Worm (Caenorhabditis elegans) whole organism, early embryonic: ENCODE data around the gene dnbp-1.

ENCODE experiments used
- B0310.2 ChIP-seq: sonication (generic microtip); optimal IDR thresholded peaks from 2 replicates; lab custom pipeline; 2016; ENCODE audit warnings: mild to moderate bottlenecking, missing genetic modification characterization, missing compliant biosample characterization
- F13C5.2 ChIP-seq: sonication (generic microtip); optimal IDR thresholded peaks from 2 replicates; lab custom pipeline; 2017; ENCODE audit warnings: mild to moderate bottlenecking, missing genetic modification characterization, inconsistent platforms, missing compliant biosample characterization
- aly-1 ChIP-seq: sonication (generic microtip); optimal IDR thresholded peaks from 2 replicates; lab custom pipeline; 2016; ENCODE audit warnings: missing genetic modification characterization, missing compliant biosample characterization
- ama-1 ChIP-seq: fragments of 150-350 bp; optimal IDR thresholded peaks from 2 replicates; lab custom pipeline; 2014
- ceh-13 ChIP-seq: fragments of 200-800 bp; sonication (Bioruptor generic); optimal IDR thresholded peaks from 2 replicates; lab custom pipeline; 2018; ENCODE audit warnings: mild to moderate bottlenecking, missing genetic modification characterization, missing compliant biosample characterization
- ceh-36 ChIP-seq: sonication (generic microtip); optimal IDR thresholded peaks from 2 replicates; lab custom pipeline; 2016; ENCODE audit warnings: missing genetic modification characterization, inconsistent platforms, missing compliant biosample characterization
- ets-7 ChIP-seq: sonication (generic microtip); optimal IDR thresholded peaks from 2 replicates; lab custom pipeline; 2016; ENCODE audit warnings: missing genotype, missing genetic modification characterization, missing compliant biosample characterization
- flt-1 ChIP-seq: fragments of 200-800 bp; sonication (Bioruptor generic); IDR thresholded peaks from 2 replicates; pipeline ENCODE4 v1.3.6; 2022; ENCODE audit warnings: missing genetic modification characterization, missing compliant biosample characterization
- hmbx-1 ChIP-seq: sonication (generic microtip); optimal IDR thresholded peaks from 2 replicates; lab custom pipeline; 2016; ENCODE audit warnings: mild to moderate bottlenecking, missing genetic modification characterization, missing compliant biosample characterization
- hmg-4 ChIP-seq: fragments of 200-800 bp; sonication (Bioruptor generic); optimal IDR thresholded peaks from 2 replicates; lab custom pipeline; 2018; ENCODE audit warnings: mild to moderate bottlenecking, missing genetic modification characterization, missing compliant biosample characterization
- hnd-1 ChIP-seq: sonication (generic microtip); optimal IDR thresholded peaks from 2 replicates; lab custom pipeline; 2016; ENCODE audit warnings: missing genetic modification characterization, missing compliant biosample characterization
- pes-1 ChIP-seq: fragments of 200-800 bp; sonication (Bioruptor generic); IDR thresholded peaks from 2 replicates; pipeline ENCODE4 v1.3.6; 2022; ENCODE audit warnings: missing genetic modification reagents, missing genetic modification characterization, missing compliant biosample characterization
- scrt-1 ChIP-seq: fragments of 200-800 bp; sonication (Bioruptor generic); IDR thresholded peaks from 2 replicates; pipeline ENCODE4 v1.3.6; 2022; ENCODE audit warnings: missing genetic modification characterization, missing compliant biosample characterization
- sea-1 ChIP-seq: fragments of 200-800 bp; sonication (Bioruptor generic); conservative IDR thresholded peaks from 2 replicates; pipeline ENCODE4 v1.3.6; 2022; ENCODE audit warnings: missing genetic modification characterization, missing compliant biosample characterization
- tbx-11 ChIP-seq: fragments of 200-800 bp; sonication (Bioruptor generic); IDR thresholded peaks from 2 replicates; pipeline ENCODE4 v1.3.6; 2022; ENCODE audit warnings: missing genetic modification characterization, missing compliant biosample characterization
- tbx-37 ChIP-seq: fragments of 200-800 bp; sonication (Bioruptor generic); conservative IDR thresholded peaks from 2 replicates; pipeline ENCODE4 v1.3.6; 2022; ENCODE audit warnings: missing genetic modification reagents, missing genetic modification characterization, missing compliant biosample characterization
- tra-4 ChIP-seq: sonication (generic microtip); optimal IDR thresholded peaks from 2 replicates; lab custom pipeline; 2017; ENCODE audit warnings: missing genetic modification characterization, missing compliant biosample characterization

The dnbp-1 gene

ce11 chrIV:13988781-13989180 lies 9.1 kb upstream of the dnbp-1 start, which contains the start of gene egl-23:
Gene egl-23, plus strand, starts transcription at chrIV:13989081.
- TF ChIP-seq aly-1 (tag; lab: Kevin White, UChicago) (no peak), B0310.2 (tag; lab: Kevin White, UChicago) (no peak), tra-4 (tag; lab: Kevin White, UChicago) (no peak), scrt-1 (GFP tag; lab: Robert Waterston, UW) (no peak), tbx-11 (GFP tag; lab: Robert Waterston, UW) (no peak), F13C5.2 (tag; lab: Kevin White, UChicago) (no peak), tbx-37 (GFP tag; lab: Robert Waterston, UW) (no peak), hmbx-1 (tag; lab: Kevin White, UChicago) (no peak), ets-7 (tag; lab: Kevin White, UChicago) (no peak), ama-1 (lab: Kevin White, UChicago) (no peak), sea-1 (GFP tag; lab: Robert Waterston, UW) (no peak), hnd-1 (tag; lab: Kevin White, UChicago) (no peak), ceh-13 (GFP tag; lab: Kevin White, UChicago) (no peak), pes-1 (GFP tag; lab: Robert Waterston, UW) (no peak), ceh-36 (tag; lab: Kevin White, UChicago) (no peak)

DNA sequence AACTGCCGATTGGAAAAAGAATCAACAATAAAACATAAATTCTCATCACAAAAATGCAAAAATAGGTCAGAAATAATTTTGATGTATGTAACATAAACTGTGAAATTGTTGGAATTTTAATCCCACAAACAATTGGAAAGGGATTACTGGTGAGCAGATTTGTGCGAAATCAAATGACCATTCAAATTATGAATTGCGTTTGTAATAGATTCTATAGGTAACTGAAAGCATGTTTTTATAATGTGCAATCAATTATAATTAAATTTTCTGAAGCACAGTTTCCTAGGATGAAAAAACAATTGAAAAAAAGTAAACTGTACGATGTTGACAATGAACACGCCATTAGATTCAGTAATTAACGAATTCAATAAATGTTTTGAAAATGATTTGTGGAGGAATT lies 6.1 kb upstream of the dnbp-1 start, which contains the start of gene tor-1:
Gene tor-1 (minus strand): TSS at position 101 of the 400 bp plus-strand sequence.
- no peak for TF ChIP-seq tbx-37 (GFP tag; lab: Robert Waterston, UW)
- no peak for TF ChIP-seq tra-4 (tag; lab: Kevin White, UChicago)
- TF ChIP-seq flt-1 = no peak
- no peak for TF ChIP-seq F13C5.2 (tag; lab: Kevin White, UChicago)
- TF ChIP-seq aly-1 (tag; lab: Kevin White, UChicago) = no peak
- no peak for TF ChIP-seq scrt-1 (GFP tag; lab: Robert Waterston, UW)
- no peak for TF ChIP-seq hmbx-1 (tag; lab: Kevin White, UChicago)
- no peak for TF ChIP-seq pes-1 (GFP tag; lab: Robert Waterston, UW)
- TF ChIP-seq ama-1 (lab: Kevin White, UChicago) = no peak
- TF ChIP-seq B0310.2 (tag; lab: Kevin White, UChicago) = no peak
- no peak for TF ChIP-seq ceh-13 (GFP tag; lab: Kevin White, UChicago)
- no peak for TF ChIP-seq tbx-11 (GFP tag; lab: Robert Waterston, UW)
- TF ChIP-seq sea-1 (GFP tag; lab: Robert Waterston, UW) = no peak

DNA sequence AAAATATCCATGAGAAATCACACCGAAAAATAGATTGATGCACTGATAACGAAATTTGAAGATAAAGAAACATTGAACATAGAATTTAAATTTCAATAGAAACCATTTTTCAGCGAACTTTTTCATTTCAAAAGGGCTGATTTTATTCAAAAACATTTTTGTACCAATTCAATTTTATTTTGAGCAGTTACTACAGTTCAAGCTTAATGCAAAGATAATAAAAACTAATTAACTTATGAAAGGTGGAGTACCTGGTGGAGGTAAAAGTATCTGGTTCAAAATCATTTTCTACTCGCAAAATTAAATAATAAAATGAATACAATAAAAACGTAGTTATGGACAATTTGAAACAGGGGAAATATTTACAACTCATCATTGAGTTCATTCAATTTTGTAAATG lies 4.4 kb upstream of the dnbp-1 start, which contains the start of gene tor-2:
Gene tor-2 (minus strand): TSS at position 101 of the 400 bp plus-strand sequence.
- TF ChIP-seq tbx-11 (GFP tag; lab: Robert Waterston, UW) (no peak), hmbx-1 (tag; lab: Kevin White, UChicago) (no peak), ceh-13 (GFP tag; lab: Kevin White, UChicago) (no peak), aly-1 (tag; lab: Kevin White, UChicago) (no peak), pes-1 (GFP tag; lab: Robert Waterston, UW) (no peak), ceh-36 (tag; lab: Kevin White, UChicago) (no peak)

DNA sequence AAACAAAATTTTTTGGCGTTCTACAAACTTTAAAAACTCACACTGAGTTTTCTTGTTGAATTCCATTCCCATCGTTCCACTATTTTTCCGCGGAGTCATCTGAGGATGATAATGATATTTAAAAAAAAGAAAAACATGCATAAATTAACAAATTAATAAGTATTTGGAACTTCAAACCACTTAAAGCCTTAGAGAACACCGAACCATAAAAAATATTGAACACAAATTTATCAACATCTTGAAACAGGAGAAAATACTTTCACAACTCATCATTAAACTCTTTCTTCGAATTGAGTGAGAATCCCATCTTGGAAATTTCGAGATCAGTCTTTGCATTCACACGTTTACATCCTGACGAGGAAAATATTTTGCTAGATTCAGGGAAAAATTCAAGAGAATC lies 2.8 kb upstream of the dnbp-1 start, which contains the start of gene gei-18:
Gene gei-18 (minus strand): TSS at position 101 of the 400 bp plus-strand sequence.
- TF ChIP-seq ets-7 (tag; lab: Kevin White, UChicago) (no peak), tbx-37 (GFP tag; lab: Robert Waterston, UW) (no peak), hnd-1 (tag; lab: Kevin White, UChicago) (no peak), aly-1 (tag; lab: Kevin White, UChicago) (no peak), ceh-36 (tag; lab: Kevin White, UChicago) (no peak), tra-4 (tag; lab: Kevin White, UChicago) (no peak), tbx-11 (GFP tag; lab: Robert Waterston, UW) (no peak), scrt-1 (GFP tag; lab: Robert Waterston, UW) (no peak), ceh-13 (GFP tag; lab: Kevin White, UChicago) (no peak)

ce11 chrIV:13954578-13954977 lies 25.1 kb downstream of the dnbp-1 start:
- no peak for TF ChIP-seq sea-1 (GFP tag; lab: Robert Waterston, UW)
- no peak for TF ChIP-seq tra-4 (tag; lab: Kevin White, UChicago)
- no peak for TF ChIP-seq F13C5.2 (tag; lab: Kevin White, UChicago)
- no peak for TF ChIP-seq aly-1 (tag; lab: Kevin White, UChicago)
- TF ChIP-seq ceh-36 (tag; lab: Kevin White, UChicago) = no peak
- TF ChIP-seq scrt-1 (GFP tag; lab: Robert Waterston, UW) = no peak
- TF ChIP-seq flt-1 = no peak
- TF ChIP-seq hmbx-1 (tag; lab: Kevin White, UChicago) = no peak
- TF ChIP-seq ceh-13 (GFP tag; lab: Kevin White, UChicago) = no peak
- TF ChIP-seq tbx-11 (GFP tag; lab: Robert Waterston, UW) = no peak
- TF ChIP-seq tbx-37 (GFP tag; lab: Robert Waterston, UW) = no peak
- TF ChIP-seq B0310.2 (tag; lab: Kevin White, UChicago) = no peak

- TF ChIP-seq hnd-1 (tag; lab: Kevin White, UChicago) = no peak
- TF ChIP-seq B0310.2 (tag; lab: Kevin White, UChicago) = no peak
- no peak for TF ChIP-seq tra-4 (tag; lab: Kevin White, UChicago)
- no peak for TF ChIP-seq ceh-36 (tag; lab: Kevin White, UChicago)
- no peak for TF ChIP-seq ets-7 (tag; lab: Kevin White, UChicago)
- TF ChIP-seq hmg-4 (GFP tag; lab: Kevin White, UChicago) = no peak
- TF ChIP-seq ama-1 (lab: Kevin White, UChicago) = no peak
- no peak for TF ChIP-seq F13C5.2 (tag; lab: Kevin White, UChicago)
- TF ChIP-seq scrt-1 (GFP tag; lab: Robert Waterston, UW) = no peak
- no peak for TF ChIP-seq tbx-37 (GFP tag; lab: Robert Waterston, UW)
- TF ChIP-seq ceh-13 (GFP tag; lab: Kevin White, UChicago) = no peak
- TF ChIP-seq flt-1 = no peak
- TF ChIP-seq sea-1 (GFP tag; lab: Robert Waterston, UW) = no peak
- TF ChIP-seq hmbx-1 (tag; lab: Kevin White, UChicago) = no peak
- TF ChIP-seq aly-1 (tag; lab: Kevin White, UChicago) = no peak
- no peak for TF ChIP-seq pes-1 (GFP tag; lab: Robert Waterston, UW)
- no peak for TF ChIP-seq tbx-11 (GFP tag; lab: Robert Waterston, UW)
Observed at ce11 chrIV:13953974-13954373, 25.7 kb downstream of the dnbp-1 start.
